Worm (Caenorhabditis elegans) whole organism, L3 larva: ENCODE data around the gene Y97E10AR.3.

Experiments
- R02D3.7 ChIP-seq: fragments of 150-350 bp; optimal IDR thresholded peaks from 2 replicates; lab custom pipeline; 2014; ENCODE audit warnings: missing biosample characterization, missing genetic modification characterization
- ZK546.5 ChIP-seq: sonication (generic microtip); optimal IDR thresholded peaks from 2 replicates; lab custom pipeline; 2017; ENCODE audit warnings: missing biosample characterization, missing genetic modification characterization
- ceh-16 ChIP-seq: sonication (generic microtip); optimal IDR thresholded peaks from 2 replicates; lab custom pipeline; 2017; ENCODE audit warnings: missing biosample characterization, missing genetic modification characterization
- ceh-28 ChIP-seq: fragments of 150-350 bp; optimal IDR thresholded peaks from 2 replicates; lab custom pipeline; 2014; ENCODE audit warnings: missing biosample characterization, missing genetic modification reagents, missing genetic modification characterization
- ceh-82 ChIP-seq: fragments of 150-350 bp; optimal IDR thresholded peaks from 2 replicates; lab custom pipeline; 2014; ENCODE audit warnings: missing biosample characterization, missing genetic modification characterization
- ceh-9 ChIP-seq: sonication (generic microtip); optimal IDR thresholded peaks from 2 replicates; lab custom pipeline; 2018; ENCODE audit warnings: missing biosample characterization, missing genetic modification characterization
- daf-12 ChIP-seq: fragments of 150-350 bp; optimal IDR thresholded peaks from 2 replicates; lab custom pipeline; 2014; ENCODE audit warnings: missing biosample characterization, missing genetic modification reagents, missing genetic modification characterization
- egl-27 ChIP-seq: sonication (generic microtip); optimal IDR thresholded peaks from 4 replicates; lab custom pipeline; 2017; ENCODE audit warnings: missing biosample characterization, missing genetic modification reagents, missing genetic modification characterization
- egl-5 ChIP-seq: fragments of 150-350 bp; optimal IDR thresholded peaks from 2 replicates; lab custom pipeline; 2017; ENCODE audit warnings: missing biosample characterization, missing genetic modification reagents, missing genetic modification characterization, inconsistent platforms
- elt-1 ChIP-seq: fragments of 150-350 bp; optimal IDR thresholded peaks from 2 replicates; lab custom pipeline; 2014; ENCODE audit warnings: missing biosample characterization, missing genetic modification characterization
- elt-2 ChIP-seq: sonication (generic microtip); optimal IDR thresholded peaks from 2 replicates; lab custom pipeline; 2016; ENCODE audit warnings: missing genetic modification reagents, mild to moderate bottlenecking, missing genetic modification characterization, missing compliant biosample characterization
- elt-3 ChIP-seq, 3 experiments: fragments of 150-350 bp in 1 of 3; sonication (generic microtip) in 2 of 3; optimal IDR thresholded peaks; 2 replicates in 2 of 3; 4 replicates in 1 of 3; lab custom pipeline; 2014 to 2017; ENCODE audit warnings: missing biosample characterization in 3 of 3, missing genetic modification characterization in 3 of 3
- fkh-10 ChIP-seq: sonication (generic microtip); optimal IDR thresholded peaks from 2 replicates; lab custom pipeline; 2017; ENCODE audit warnings: missing biosample characterization, missing genetic modification reagents, missing genetic modification characterization
- jun-1 ChIP-seq: fragments of 150-350 bp; optimal IDR thresholded peaks from 2 replicates; lab custom pipeline; 2014; ENCODE audit warnings: missing biosample characterization, missing genetic modification reagents, missing genetic modification characterization
- lin-39 ChIP-seq: fragments of 150-350 bp; optimal IDR thresholded peaks from 2 replicates; lab custom pipeline; 2018; ENCODE audit warnings: missing biosample characterization, missing genetic modification reagents, missing genetic modification characterization
- mml-1 ChIP-seq: fragments of 150-350 bp; sonication (generic microtip); optimal IDR thresholded peaks from 3 replicates; lab custom pipeline; 2014; ENCODE audit warnings: missing biosample characterization, missing genetic modification characterization
- nfya-1 ChIP-seq: sonication (generic microtip); optimal IDR thresholded peaks from 2 replicates; lab custom pipeline; 2017; ENCODE audit warnings: missing genetic modification characterization, mild to moderate bottlenecking, missing compliant biosample characterization, antibody characterized with exemption, moderate library complexity; ENCODE audit not compliant: insufficient read depth
- nhr-11 ChIP-seq: fragments of 150-350 bp; optimal IDR thresholded peaks from 2 replicates; lab custom pipeline; 2014; ENCODE audit warnings: missing biosample characterization, missing genetic modification characterization
- nhr-12 ChIP-seq: fragments of 150-350 bp; optimal IDR thresholded peaks from 2 replicates; lab custom pipeline; 2014; ENCODE audit warnings: missing biosample characterization, missing genetic modification characterization
- nhr-23 ChIP-seq: fragments of 150-350 bp; optimal IDR thresholded peaks from 2 replicates; lab custom pipeline; 2014; ENCODE audit warnings: missing biosample characterization, missing genetic modification reagents, missing genetic modification characterization
- nhr-237 ChIP-seq: fragments of 150-350 bp; optimal IDR thresholded peaks from 2 replicates; lab custom pipeline; 2014; ENCODE audit warnings: missing biosample characterization, missing genetic modification characterization
- nhr-25 ChIP-seq: sonication (generic microtip); optimal IDR thresholded peaks from 2 replicates; lab custom pipeline; 2017; ENCODE audit warnings: missing biosample characterization, missing genetic modification characterization
- nhr-67 ChIP-seq: fragments of 150-350 bp; optimal IDR thresholded peaks from 2 replicates; lab custom pipeline; 2014; ENCODE audit warnings: missing biosample characterization, missing genetic modification characterization
- nhr-76 ChIP-seq: fragments of 150-350 bp; sonication (generic microtip); optimal IDR thresholded peaks from 5 replicates; lab custom pipeline; 2014; ENCODE audit warnings: missing biosample characterization, missing genetic modification characterization
- unc-39 ChIP-seq: sonication (generic microtip); optimal IDR thresholded peaks from 4 replicates; lab custom pipeline; 2017; ENCODE audit warnings: missing biosample characterization, missing genetic modification characterization
- unc-62 ChIP-seq: fragments of 150-350 bp; sonication (generic microtip); optimal IDR thresholded peaks from 4 replicates; lab custom pipeline; 2014; ENCODE audit warnings: missing biosample characterization, missing genetic modification reagents, missing genetic modification characterization
- zag-1 ChIP-seq: fragments of 150-350 bp; optimal IDR thresholded peaks from 2 replicates; lab custom pipeline; 2014; ENCODE audit warnings: missing biosample characterization, missing genetic modification characterization
- ztf-11 ChIP-seq: fragments of 150-350 bp; optimal IDR thresholded peaks from 2 replicates; lab custom pipeline; 2014; ENCODE audit warnings: missing biosample characterization, missing genetic modification characterization
- ztf-4 ChIP-seq: fragments of 150-350 bp; optimal IDR thresholded peaks from 2 replicates; lab custom pipeline; 2014; ENCODE audit warnings: missing biosample characterization, missing genetic modification characterization

The Y97E10AR.3 gene

ce11 chrV:8046706-8047105 is 39.4 kb upstream of the Y97E10AR.3 start, which contains the start of gene ZC513.3:
TSS of gene ZC513.3 (plus strand) at chrV:8047006.
- no peak for TF ChIP-seq mml-1 (tag; lab: Kevin White, UChicago)
- TF ChIP-seq ceh-28 (tag; lab: Kevin White, UChicago), result no peak
- no peak for TF ChIP-seq nhr-25 (tag; lab: Kevin White, UChicago)
- TF ChIP-seq nhr-11 (tag; lab: Kevin White, UChicago), result no peak
- no peak for TF ChIP-seq zag-1 (tag; lab: Kevin White, UChicago)
- no peak for TF ChIP-seq ceh-82 (tag; lab: Kevin White, UChicago)

- TF ChIP-seq ztf-4 (tag; lab: Kevin White, UChicago) (no peak), ceh-9 (tag; lab: Kevin White, UChicago) (no peak), elt-1 (tag; lab: Kevin White, UChicago) (peak; percentile 35), unc-39 (tag; lab: Kevin White, UChicago) (no peak), lin-39 (tag; lab: Kevin White, UChicago) (no peak), nhr-25 (tag; lab: Kevin White, UChicago) (peak; percentile 66), nfya-1 (tag; lab: Kevin White, UChicago) (no peak), nhr-23 (tag; lab: Kevin White, UChicago) (peak; percentile 45), fkh-10 (GFP tag; lab: Kevin White, UChicago) (no peak), elt-2 (tag; lab: Kevin White, UChicago) (no peak), nhr-67 (tag; lab: Kevin White, UChicago) (no peak)
These were observed 37.6 kb upstream of the Y97E10AR.3 start for ce11 chrV:8044957-8045356.

- no peak for TF ChIP-seq ztf-11 (tag; lab: Kevin White, UChicago)
- TF ChIP-seq ZK546.5 (tag; lab: Kevin White, UChicago), result no peak
- no peak for TF ChIP-seq ztf-4 (tag; lab: Kevin White, UChicago)
- no peak for TF ChIP-seq elt-3 (tag; optimal IDR thresholded peaks at IDR 0.05; lab: Kevin White, UChicago)
- no peak for TF ChIP-seq elt-1 (tag; lab: Kevin White, UChicago)
- no peak for TF ChIP-seq fkh-10 (GFP tag; lab: Kevin White, UChicago)
- TF ChIP-seq egl-5 (tag; lab: Kevin White, UChicago), result no peak
- TF ChIP-seq nfya-1 (tag; lab: Kevin White, UChicago), result no peak
- no peak for TF ChIP-seq daf-12 (tag; lab: Kevin White, UChicago)
- peak; percentile 48 for TF ChIP-seq nhr-23 (tag; lab: Kevin White, UChicago)
- no peak for TF ChIP-seq nhr-12 (tag; lab: Kevin White, UChicago)
- TF ChIP-seq nhr-25 (tag; lab: Kevin White, UChicago), result peak; percentile 64
These were observed 36.4 kb upstream of the Y97E10AR.3 start for ce11 chrV:8043664-8044063.

- no peak for TF ChIP-seq nhr-11 (tag; lab: Kevin White, UChicago)
- TF ChIP-seq nhr-76 (tag; lab: Kevin White, UChicago), result no peak
- TF ChIP-seq R02D3.7 (tag; lab: Kevin White, UChicago), result no peak
- TF ChIP-seq nhr-67 (tag; lab: Kevin White, UChicago), result no peak
- TF ChIP-seq elt-1 (tag; lab: Kevin White, UChicago), result no peak
- TF ChIP-seq lin-39 (tag; lab: Kevin White, UChicago), result no peak
- TF ChIP-seq nhr-237, result no peak
- no peak for TF ChIP-seq zag-1 (tag; lab: Kevin White, UChicago)
- TF ChIP-seq jun-1, result no peak
- no peak for TF ChIP-seq ceh-16
- TF ChIP-seq egl-27 (tag; lab: Kevin White, UChicago), result no peak
- no peak for TF ChIP-seq elt-3 (tag; optimal IDR thresholded peaks at IDR 0.05; lab: Kevin White, UChicago)
- no peak for TF ChIP-seq unc-62 (GFP tag; lab: Kevin White, UChicago)
- no peak for TF ChIP-seq nhr-23 (tag; lab: Kevin White, UChicago)
- no peak for TF ChIP-seq ztf-4 (tag; lab: Kevin White, UChicago)
- no peak for TF ChIP-seq ceh-82 (tag; lab: Kevin White, UChicago)
- no peak for TF ChIP-seq egl-5 (tag; lab: Kevin White, UChicago)
- no peak for TF ChIP-seq mml-1 (tag; lab: Kevin White, UChicago)
- TF ChIP-seq, all 47 proteins: peak for 0
These were observed 34.1 kb upstream of the Y97E10AR.3 start for ce11 chrV:8041336-8041868.
